Worm (Caenorhabditis elegans) whole organism, L4 larva: ENCODE measurements around the gene gegf-1.

Experiments used
- D1046.2 ChIP-seq: fragments of 200-800 bp; sonication (Bioruptor generic); IDR thresholded peaks from 2 replicates; pipeline ENCODE4 v1.3.6; 2022; ENCODE audit warnings: missing genetic modification characterization, missing compliant biosample characterization
- F26F4.8 ChIP-seq: fragments of 200-800 bp; sonication (Bioruptor generic); conservative IDR thresholded peaks from 2 replicates; pipeline ENCODE4 v1.3.6; 2022; ENCODE audit warnings: missing genetic modification characterization, missing compliant biosample characterization
- R02D3.7 ChIP-seq: fragments of 150-350 bp; sonication (generic microtip); optimal IDR thresholded peaks from 3 replicates; lab custom pipeline; 2014; ENCODE audit warnings: missing biosample characterization, missing genetic modification characterization
- T26A8.4 ChIP-seq: fragments of 200-800 bp; sonication (Bioruptor generic); IDR thresholded peaks from 2 replicates; pipeline ENCODE4 v1.3.6; 2022; ENCODE audit warnings: missing genetic modification characterization, missing compliant biosample characterization
- Y105C5A.15 ChIP-seq: fragments of 200-800 bp; sonication (Bioruptor generic); IDR thresholded peaks from 2 replicates; pipeline ENCODE4 v1.3.6; 2022; ENCODE audit warnings: missing genetic modification characterization, missing compliant biosample characterization
- Y48G9A.11 ChIP-seq: fragments of 200-800 bp; sonication (Bioruptor generic); IDR thresholded peaks from 2 replicates; pipeline ENCODE4 v1.3.6; 2022; ENCODE audit warnings: missing genetic modification reagents, missing genetic modification characterization, missing compliant biosample characterization
- Y75B8A.6 ChIP-seq: fragments of 200-800 bp; sonication (Bioruptor generic); IDR thresholded peaks from 2 replicates; pipeline ENCODE4 v1.3.6; 2022; ENCODE audit warnings: missing genetic modification reagents, missing genetic modification characterization, missing compliant biosample characterization
- aha-1 ChIP-seq: fragments of 150-350 bp; peaks from one replicate; lab custom pipeline; 2014; ENCODE audit warnings: missing biosample characterization, missing genetic modification characterization
- ama-1 ChIP-seq: fragments of 150-350 bp; optimal IDR thresholded peaks from 2 replicates; lab custom pipeline; 2014; ENCODE audit warnings: inconsistent platforms, mixed read lengths
- ceh-32 ChIP-seq: sonication (generic microtip); optimal IDR thresholded peaks from 2 replicates; lab custom pipeline; 2016; ENCODE audit warnings: mild to moderate bottlenecking, missing genetic modification characterization, missing compliant biosample characterization; ENCODE audit not compliant: poor library complexity
- ceh-44 ChIP-seq: fragments of 200-800 bp; sonication (Bioruptor generic); IDR thresholded peaks from 2 replicates; pipeline ENCODE4 v1.3.6; 2022; ENCODE audit warnings: missing genetic modification reagents, missing genetic modification characterization, missing compliant biosample characterization
- ceh-62 ChIP-seq: sonication (generic microtip); optimal IDR thresholded peaks from 2 replicates; lab custom pipeline; 2017; ENCODE audit warnings: missing biosample characterization, missing genetic modification characterization
- ces-1 ChIP-seq: fragments of 150-350 bp; sonication (generic microtip); optimal IDR thresholded peaks from 4 replicates; lab custom pipeline; 2014; ENCODE audit warnings: missing biosample characterization, missing genetic modification reagents, missing genetic modification characterization
- daf-8 ChIP-seq: fragments of 200-800 bp; sonication (Bioruptor generic); IDR thresholded peaks from 2 replicates; pipeline ENCODE4 v1.3.6; 2022; ENCODE audit warnings: missing genetic modification characterization, missing compliant biosample characterization
- dmd-6 ChIP-seq: fragments of 200-800 bp; sonication (Bioruptor generic); IDR thresholded peaks from 2 replicates; pipeline ENCODE4 v1.3.6; 2022; ENCODE audit warnings: missing genetic modification reagents, missing genetic modification characterization, missing compliant biosample characterization
- dmd-8 ChIP-seq: fragments of 200-800 bp; sonication (Bioruptor generic); IDR thresholded peaks from 2 replicates; pipeline ENCODE4 v1.3.6; 2022; ENCODE audit warnings: missing genetic modification characterization, missing compliant biosample characterization
- duxl-1 ChIP-seq: sonication (generic microtip); optimal IDR thresholded peaks from 2 replicates; lab custom pipeline; 2016; ENCODE audit warnings: mild to moderate bottlenecking, missing genetic modification characterization, moderate library complexity, missing compliant biosample characterization; ENCODE audit not compliant: poor library complexity
- dve-1 ChIP-seq: sonication (generic microtip); optimal IDR thresholded peaks from 2 replicates; lab custom pipeline; 2017; ENCODE audit warnings: antibody characterized with exemption, mild to moderate bottlenecking, missing genetic modification characterization, missing compliant biosample characterization; ENCODE audit not compliant: insufficient read depth
- egl-27 ChIP-seq: sonication (generic microtip); optimal IDR thresholded peaks from 3 replicates; lab custom pipeline; 2017; ENCODE audit warnings: missing biosample characterization, missing genetic modification reagents, missing genetic modification characterization
- gei-8 ChIP-seq: fragments of 200-800 bp; sonication (Bioruptor generic); optimal IDR thresholded peaks from 2 replicates; lab custom pipeline; 2018; ENCODE audit warnings: mild to moderate bottlenecking, missing genetic modification characterization, missing compliant biosample characterization
- lin-15B ChIP-seq: fragments of 150-350 bp; sonication (generic microtip); optimal IDR thresholded peaks from 3 replicates; lab custom pipeline; 2014; ENCODE audit warnings: missing biosample characterization, missing genetic modification characterization
- lir-3 ChIP-seq: sonication (generic microtip); optimal IDR thresholded peaks from 2 replicates; lab custom pipeline; 2016; ENCODE audit warnings: mild to moderate bottlenecking, missing genetic modification characterization, missing compliant biosample characterization
- mdl-1 ChIP-seq, 2 experiments: fragments of 150-350 bp in 1 of 2; sonication (generic microtip) in 1 of 2; optimal IDR thresholded peaks; 2 replicates each; lab custom pipeline; 2014 to 2017; ENCODE audit warnings: missing biosample characterization in 2 of 2, missing genetic modification characterization in 2 of 2
- mdt-29 ChIP-seq: fragments of 200-800 bp; sonication (Bioruptor generic); IDR thresholded peaks from 2 replicates; pipeline ENCODE4 v1.3.6; 2022; ENCODE audit warnings: missing genetic modification reagents, missing genetic modification characterization, missing compliant biosample characterization
- mes-2 ChIP-seq: sonication (generic microtip); optimal IDR thresholded peaks from 2 replicates; lab custom pipeline; 2016; ENCODE audit warnings: missing genotype, mild to moderate bottlenecking, missing genetic modification characterization, missing compliant biosample characterization; ENCODE audit not compliant: poor library complexity, severe bottlenecking
- nhr-41 ChIP-seq: fragments of 200-800 bp; sonication (Bioruptor generic); IDR thresholded peaks from 2 replicates; pipeline ENCODE4 v1.3.6; 2022; ENCODE audit warnings: missing genetic modification reagents, missing genetic modification characterization, missing compliant biosample characterization
- pqm-1 ChIP-seq: sonication (generic microtip); optimal IDR thresholded peaks from 2 replicates; lab custom pipeline; 2017; ENCODE audit warnings: missing biosample characterization, missing genetic modification characterization
- sdz-12 ChIP-seq: fragments of 200-800 bp; sonication (Bioruptor generic); optimal IDR thresholded peaks from 2 replicates; lab custom pipeline; 2018; ENCODE audit warnings: mild to moderate bottlenecking, missing genetic modification characterization, missing compliant biosample characterization
- skn-1 ChIP-seq: fragments of 150-350 bp; optimal IDR thresholded peaks from 2 replicates; lab custom pipeline; 2014; ENCODE audit warnings: missing biosample characterization, missing genetic modification characterization
- spr-3 ChIP-seq: fragments of 200-800 bp; sonication (Bioruptor generic); optimal IDR thresholded peaks from 2 replicates; lab custom pipeline; 2018; ENCODE audit warnings: mild to moderate bottlenecking, missing genetic modification characterization, missing compliant biosample characterization
- tra-1 ChIP-seq: fragments of 200-800 bp; sonication (Bioruptor generic); IDR thresholded peaks from 2 replicates; pipeline ENCODE4 v1.3.6; 2022; ENCODE audit warnings: missing genetic modification reagents, missing genetic modification characterization, missing compliant biosample characterization
- unc-130 ChIP-seq: sonication (generic microtip); optimal IDR thresholded peaks from 2 replicates; lab custom pipeline; 2016; ENCODE audit warnings: missing genetic modification reagents, missing genetic modification characterization, missing compliant biosample characterization
- unc-62 ChIP-seq, 3 experiments: fragments of 150-350 bp in 1 of 3; sonication (generic microtip); optimal IDR thresholded peaks in 2 of 3; peaks in 1 of 3; 1 replicate in 1 of 3; 2 replicates in 2 of 3; lab custom pipeline; 2014 to 2017; ENCODE audit warnings: missing biosample characterization in 3 of 3, missing genetic modification characterization in 3 of 3, missing genetic modification reagents in 3 of 3, missing genotype in 1 of 3
- vab-7 ChIP-seq: fragments of 200-800 bp; sonication (Bioruptor generic); IDR thresholded peaks from 2 replicates; pipeline ENCODE4 v1.3.6; 2022; ENCODE audit warnings: missing genetic modification reagents, missing genetic modification characterization, missing compliant biosample characterization
- zag-1 ChIP-seq: fragments of 150-350 bp; optimal IDR thresholded peaks from 2 replicates; lab custom pipeline; 2014; ENCODE audit warnings: missing biosample characterization, missing genetic modification characterization
- zip-11 ChIP-seq: fragments of 200-800 bp; sonication (Bioruptor generic); IDR thresholded peaks from 2 replicates; pipeline ENCODE4 v1.3.6; 2022; ENCODE audit warnings: missing genetic modification characterization, missing compliant biosample characterization
- zip-2 ChIP-seq: fragments of 150-350 bp; optimal IDR thresholded peaks from 2 replicates; lab custom pipeline; 2014; ENCODE audit warnings: missing biosample characterization, missing genetic modification characterization

The gegf-1 gene

ce11 chrIV:184184-184583 lies 26.5 kb upstream of the gegf-1 start, which contains the start of gene pnc-1:
pnc-1 (plus strand) TSS chrIV:184484.
- TF ChIP-seq unc-62 (GFP tag; optimal IDR thresholded peaks at IDR 0.05 in 1 of 2; lab: Kevin White, UChicago) (peak in 1 of 2 experiments; percentile 63), unc-62 (tag; optimal IDR thresholded peaks at IDR 0.05; lab: Kevin White, UChicago) (no peak), mes-2 (tag; lab: Kevin White, UChicago) (no peak)

ce11 chrIV:183519-183918 lies 25.8 kb upstream of the gegf-1 start:
- TF ChIP-seq Y48G9A.11 (GFP tag; lab: Robert Waterston, UW) (no peak), ama-1 (no peak), aha-1 (tag; lab: Kevin White, UChicago) (peak; percentile 59), dmd-8 (no peak)

- TF ChIP-seq mdt-29 (GFP tag; lab: Robert Waterston, UW) (no peak), D1046.2 (GFP tag; lab: Robert Waterston, UW) (no peak), R02D3.7 (tag; lab: Kevin White, UChicago) (no peak), vab-7 (GFP tag; lab: Robert Waterston, UW) (no peak), ceh-32 (tag; lab: Kevin White, UChicago) (no peak), Y105C5A.15 (GFP tag; lab: Robert Waterston, UW) (no peak), nhr-41 (GFP tag; lab: Robert Waterston, UW) (no peak), ceh-62 (tag; lab: Kevin White, UChicago) (no peak), F26F4.8 (GFP tag; lab: Robert Waterston, UW) (no peak), zip-11 (no peak)
Observed at ce11 chrIV:179700-180099, 22.0 kb upstream of the gegf-1 start.

ce11 chrIV:178696-179095 lies 21.0 kb upstream of the gegf-1 start, which contains the start of gene tcl-2:
tcl-2 (plus strand) TSS chrIV:179083.
- TF ChIP-seq daf-8 (GFP tag; lab: Robert Waterston, UW): no peak
- no peak for TF ChIP-seq sdz-12 (GFP tag; lab: Kevin White, UChicago)
- no peak for TF ChIP-seq duxl-1
- no peak for TF ChIP-seq T26A8.4 (GFP tag; lab: Robert Waterston, UW)
- no peak for TF ChIP-seq pqm-1

ce11 chrIV:177487-177886 lies 19.8 kb upstream of the gegf-1 start:
- TF ChIP-seq gei-8 (GFP tag; lab: Kevin White, UChicago) (no peak), lin-15B (no peak), mdl-1 (tag; optimal IDR thresholded peaks at IDR 0.05; lab: Kevin White, UChicago) (no peak), egl-27 (no peak), dmd-6 (no peak), spr-3 (no peak), duxl-1 (no peak), unc-130 (GFP tag; lab: Kevin White, UChicago) (no peak), tra-1 (GFP tag; lab: Robert Waterston, UW) (no peak), dve-1 (tag; lab: Kevin White, UChicago) (no peak), zip-2 (tag; lab: Kevin White, UChicago) (no peak), ceh-44 (GFP tag; lab: Robert Waterston, UW) (no peak), Y75B8A.6 (GFP tag; lab: Robert Waterston, UW) (no peak), zag-1 (tag; lab: Kevin White, UChicago) (no peak), ces-1 (GFP tag; lab: Kevin White, UChicago) (no peak), dmd-8 (no peak), mes-2 (tag; lab: Kevin White, UChicago) (no peak), skn-1 (tag; lab: Kevin White, UChicago) (no peak), lir-3 (tag; lab: Kevin White, UChicago) (no peak)
